Fruit fly (Drosophila melanogaster): Measurements from ENCODE around the gene Cmpk.

DNA sequence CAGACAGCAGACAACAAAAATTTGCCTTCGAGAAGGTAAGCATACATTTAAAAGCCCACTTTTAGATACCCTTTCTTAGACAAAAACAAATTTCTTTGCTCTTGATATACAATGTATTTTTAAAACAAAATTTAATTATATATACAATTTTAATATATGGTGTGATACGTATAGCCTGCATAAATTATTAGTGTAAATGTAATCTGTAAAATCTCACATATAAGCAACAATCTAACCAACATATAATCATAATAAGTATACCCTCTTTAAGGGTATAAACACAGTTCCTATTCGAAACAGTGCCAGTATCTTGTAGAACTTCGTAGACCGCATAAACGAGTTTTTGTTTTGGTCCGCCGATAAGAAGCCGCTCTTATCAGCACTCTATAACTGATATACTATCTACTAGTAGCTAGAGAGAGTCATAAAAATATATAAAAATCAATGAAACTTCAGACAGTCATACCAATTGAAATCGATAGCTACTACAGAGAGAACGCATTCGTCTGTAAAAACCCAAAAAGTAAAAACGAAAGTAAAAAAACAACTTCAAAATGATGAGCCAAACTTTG, 40.9 kb downstream of the Cmpk start, which contains the start of gene Kaz-m1:
- TF ChIP-seq C15 (GFP tag; IDR thresholded peaks at IDR 0.05), result no peak
- TF ChIP-seq Oli (tag; optimal IDR thresholded peaks at IDR 0.05), result peak; percentile 65
- TF ChIP-seq CG9437 (GFP tag; optimal IDR thresholded peaks at IDR 0.05), result peak; percentile 42
- no peak for TF ChIP-seq CG10431 (GFP tag; optimal IDR thresholded peaks at IDR 0.05)
- no peak for TF ChIP-seq CG16813 (GFP tag; IDR thresholded peaks at IDR 0.05; ENCODE audit: partially characterized antibody)
- no peak for TF ChIP-seq h (optimal IDR thresholded peaks at IDR 0.05)
- TF ChIP-seq CG31365 (tag; optimal IDR thresholded peaks at IDR 0.05), result no peak
- TF ChIP-seq Neu2 (GFP tag; optimal IDR thresholded peaks at IDR 0.05; ENCODE audit: borderline replicate concordance), result no peak
- no peak for TF ChIP-seq lbe (GFP tag; optimal IDR thresholded peaks at IDR 0.05)
- TF ChIP-seq CG2678 (tag; optimal IDR thresholded peaks at IDR 0.05), result peak; percentile 81
- peak; percentile 50; the same call in 1 of the 2 replicates for TF ChIP-seq slbo (GFP tag; IDR thresholded peaks at IDR 0.05)
- TF ChIP-seq Gsc (GFP tag; IDR thresholded peaks at IDR 0.05), result no peak

All from whole organism, embryonic.